Worm (Caenorhabditis elegans): ENCODE results near the gene pdi-2.

DNA sequence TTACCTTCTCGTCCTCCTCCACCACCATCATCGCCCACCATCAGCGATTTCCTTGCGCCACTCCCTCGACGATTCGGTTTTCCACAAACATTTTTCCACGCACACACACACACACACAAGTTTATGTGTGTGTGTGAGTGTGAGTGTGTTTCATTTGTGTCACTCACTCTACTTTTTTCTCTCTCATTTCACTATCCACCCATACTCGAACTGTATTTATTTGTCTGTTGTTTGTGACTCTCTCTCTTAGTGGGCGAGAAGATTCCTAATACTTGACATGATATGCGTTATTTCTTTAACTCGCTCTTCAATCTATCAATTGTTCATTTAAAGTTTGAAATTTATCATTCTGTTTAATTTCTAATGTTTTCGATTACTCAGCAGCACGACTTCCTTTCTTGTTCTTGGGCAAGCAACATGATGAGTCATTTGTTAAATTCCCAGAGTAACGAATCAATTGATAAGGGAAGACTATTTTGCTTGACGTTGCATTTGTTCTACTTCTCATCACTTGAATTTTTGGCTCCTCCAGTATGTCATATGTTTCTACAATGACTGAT is 16.8 kb upstream of the pdi-2 start:
- TF ChIP-seq hlh-1 (tag; optimal IDR thresholded peaks at IDR 0.05) (no peak), sptf-1 (tag; optimal IDR thresholded peaks at IDR 0.05) (no peak), lin-32 (GFP tag; optimal IDR thresholded peaks at IDR 0.05) (no peak), nhr-237 (tag; optimal IDR thresholded peaks at IDR 0.05) (no peak), lin-13 (tag; optimal IDR thresholded peaks at IDR 0.05) (no peak), nhr-76 (tag; optimal IDR thresholded peaks at IDR 0.05) (no peak), lsy-2 (tag; optimal IDR thresholded peaks at IDR 0.05) (no peak), mep-1 (tag; optimal IDR thresholded peaks at IDR 0.05) (no peak), unc-39 (tag; optimal IDR thresholded peaks at IDR 0.05) (no peak), blmp-1 (tag; optimal IDR thresholded peaks at IDR 0.05) (no peak), mab-5 (tag; optimal IDR thresholded peaks at IDR 0.05) (no peak), pha-4 (tag; optimal IDR thresholded peaks at IDR 0.05) (no peak)

All from whole organism, mixed stage, embryonic.